Fruit fly (Drosophila melanogaster): Measurements from ENCODE around the gene SecS.

Gene SecS

dm6 chr3R:5648569-5649476, 47.6 kb downstream of the SecS start, which contains the start of the genes MTA1-like and Sec23 (continued):
- peak; percentile 61 for TF ChIP-seq CG8632 (GFP tag; optimal IDR thresholded peaks at IDR 0.05)
- TF ChIP-seq fd85E (GFP tag; optimal IDR thresholded peaks at IDR 0.05) = no peak
- no peak for TF ChIP-seq CG6276 (GFP tag; optimal IDR thresholded peaks at IDR 0.05)
- TF ChIP-seq Sox102F (GFP tag; optimal IDR thresholded peaks at IDR 0.05) = peak; percentile 58
- TF ChIP-seq achi (GFP tag; optimal IDR thresholded peaks at IDR 0.05) = peak; percentile 63
- no peak for TF ChIP-seq CG15336 (GFP tag; IDR thresholded peaks at IDR 0.05)
- peak; percentile 44 for TF ChIP-seq pdm3 (GFP tag; optimal IDR thresholded peaks at IDR 0.05)
- peak; percentile 21 for TF ChIP-seq CG10669 (GFP tag; optimal IDR thresholded peaks at IDR 0.05)
- peak; percentile 40 for TF ChIP-seq topi (GFP tag; optimal IDR thresholded peaks at IDR 0.05)
- peak; percentile 51 for TF ChIP-seq cyc (GFP tag; optimal IDR thresholded peaks at IDR 0.05)
- peak; percentile 11; the same call in 1 of the 2 replicates for TF ChIP-seq Gug (GFP tag; IDR thresholded peaks at IDR 0.05)
- TF ChIP-seq salr (GFP tag; optimal IDR thresholded peaks at IDR 0.05) = peak; percentile 35 to 59
- TF ChIP-seq vri (GFP tag; optimal IDR thresholded peaks at IDR 0.05) = peak; percentile 28
- peak; percentile 65 for TF ChIP-seq CG31627 (GFP tag; optimal IDR thresholded peaks at IDR 0.05)
- TF ChIP-seq CG1621 (tag; optimal IDR thresholded peaks at IDR 0.05) = no peak
- TF ChIP-seq eg (GFP tag; IDR thresholded peaks at IDR 0.05) = 0 out of 3 replicates have a peak, but pooled peaks have one; percentile 38
- TF ChIP-seq Sox15 (GFP tag; optimal IDR thresholded peaks at IDR 0.05) = peak; percentile 43
- peak; percentile 62 for TF ChIP-seq Ets21C (GFP tag; optimal IDR thresholded peaks at IDR 0.05)
- TF ChIP-seq CG6808 (GFP tag; optimal IDR thresholded peaks at IDR 0.05) = no peak
- TF ChIP-seq fkh (GFP tag; optimal IDR thresholded peaks at IDR 0.05) = peak; percentile 91
- peak; percentile 58 for TF ChIP-seq CG6792 (GFP tag; optimal IDR thresholded peaks at IDR 0.05)
- TF ChIP-seq dac (GFP tag; optimal IDR thresholded peaks at IDR 0.05) = no peak
- TF ChIP-seq Met (GFP tag; optimal IDR thresholded peaks at IDR 0.05) = peak; percentile 44
- peak; percentile 88 for TF ChIP-seq svp (GFP tag)
- TF ChIP-seq spab (GFP tag; optimal IDR thresholded peaks at IDR 0.05) = no peak
- TF ChIP-seq OdsH (GFP tag; optimal IDR thresholded peaks at IDR 0.05) = peak; percentile 76
- peak; percentile 12 for TF ChIP-seq CG6854 (GFP tag; optimal IDR thresholded peaks at IDR 0.05)
- no peak for TF ChIP-seq Eip75B (GFP tag; optimal IDR thresholded peaks at IDR 0.05)
- TF ChIP-seq Blimp-1 (GFP tag; optimal IDR thresholded peaks at IDR 0.05) = no peak

- TF ChIP-seq esn (GFP tag; optimal IDR thresholded peaks at IDR 0.05) = no peak
- TF ChIP-seq CG6854 (GFP tag; optimal IDR thresholded peaks at IDR 0.05) = no peak
- TF ChIP-seq CG10631 (GFP tag; optimal IDR thresholded peaks at IDR 0.05) = no peak
- no peak for TF ChIP-seq CG8119 (GFP tag; IDR thresholded peaks at IDR 0.05)
- no peak for TF ChIP-seq Sox102F (GFP tag; optimal IDR thresholded peaks at IDR 0.05)
- no peak for TF ChIP-seq lz (GFP tag; optimal IDR thresholded peaks at IDR 0.05)
- TF ChIP-seq Smox (GFP tag; optimal IDR thresholded peaks at IDR 0.05) = no peak
- TF ChIP-seq CG11294 (GFP tag; IDR thresholded peaks at IDR 0.05) = no peak
- no peak for TF ChIP-seq achi (GFP tag; optimal IDR thresholded peaks at IDR 0.05)
- TF ChIP-seq fd59A (GFP tag; optimal IDR thresholded peaks at IDR 0.05) = no peak
Measured at dm6 chr3R:5649903-5650302, 48.7 kb downstream of the SecS start.

Measured in whole organism, prepupa.